Fruit fly (Drosophila melanogaster) Kc167 (cell line): ENCODE measurements around the gene CG42581.

Experiments
- h ChIP-seq: fragments of >200 bp; optimal IDR thresholded peaks from 3 replicates; lab custom pipeline; 2018; ENCODE audit warnings: missing external identifiers
- psq ChIP-seq: fragments of >200 bp; optimal IDR thresholded peaks from 2 replicates; lab custom pipeline; 2017; ENCODE audit warnings: missing external identifiers
- ttk ChIP-seq: sonication (Bioruptor generic); optimal IDR thresholded peaks from 2 replicates; lab custom pipeline; 2017; ENCODE audit warnings: missing external identifiers

DNA sequence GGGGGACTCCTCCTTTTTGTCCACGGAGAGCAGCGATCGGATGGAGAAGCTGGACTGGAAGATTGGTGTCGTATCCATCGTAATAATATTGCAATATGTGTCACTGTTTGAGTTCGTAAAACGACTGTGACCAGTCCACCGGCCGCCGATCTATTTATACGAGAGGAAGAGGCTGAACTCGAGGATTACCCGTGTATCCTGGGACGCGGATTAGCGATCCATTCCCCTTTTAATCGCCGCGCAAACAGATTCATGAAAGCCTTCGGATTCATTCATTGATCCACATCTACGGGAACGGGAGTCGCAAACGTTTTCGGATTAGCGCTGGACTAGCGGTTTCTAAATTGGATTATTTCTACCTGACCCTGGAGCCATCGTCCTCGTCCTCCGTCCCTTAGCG lies 4.0 kb downstream of the CG42581 start, which contains the start of gene fd19B:
- TF ChIP-seq ttk (lab: Kevin White, UChicago) (no peak), psq (lab: Kevin White, UChicago) (no peak), h (lab: Kevin White, UChicago) (no peak)
